Fruit fly (Drosophila melanogaster) whole organism, pupa: ENCODE measurements around the gene AP-1-2beta.
A peak's percentile ranks its signal among the peaks of the same experiment; 100 is the strongest.

ENCODE experiments used
- CG10348 ChIP-seq: fragments of 200-800 bp; sonication (Bioruptor generic); IDR thresholded peaks from 2 replicates; pipeline ENCODE4 v1.3.6; 2022; ENCODE audit warnings: missing biosample characterization, missing genetic modification characterization
- CG12605 ChIP-seq: fragments of 200-800 bp; sonication (Bioruptor generic); IDR thresholded peaks from 2 replicates; pipeline ENCODE4 v1.3.6; 2022; ENCODE audit warnings: missing biosample characterization, missing genetic modification characterization
- CG13204 ChIP-seq: fragments of 200-800 bp; sonication (Bioruptor generic); optimal IDR thresholded peaks from 2 replicates; lab custom pipeline; 2018; ENCODE audit warnings: missing biosample characterization, mild to moderate bottlenecking, missing genetic modification characterization, moderate library complexity
- CG14655 ChIP-seq: fragments of 200-800 bp; sonication (Bioruptor generic); optimal IDR thresholded peaks from 3 replicates; lab custom pipeline; 2017; ENCODE audit warnings: mild to moderate bottlenecking, missing biosample characterization, missing genetic modification reagents, missing genetic modification characterization
- CG15710 ChIP-seq: fragments of 200-800 bp; sonication (Bioruptor generic); optimal IDR thresholded peaks from 2 replicates; lab custom pipeline; 2018; ENCODE audit warnings: missing biosample characterization, mild to moderate bottlenecking, missing genetic modification characterization, moderate library complexity
- CG17806 ChIP-seq: fragments of 200-800 bp; sonication (Bioruptor generic); optimal IDR thresholded peaks from 2 replicates; lab custom pipeline; 2018; ENCODE audit warnings: missing biosample characterization, mild to moderate bottlenecking, missing genetic modification characterization, moderate library complexity
- CG32121 ChIP-seq: fragments of 200-800 bp; sonication (Bioruptor generic); IDR thresholded peaks from 2 replicates; pipeline ENCODE4 v1.3.6; 2022; ENCODE audit warnings: missing biosample characterization, missing genetic modification characterization
- CG34367 ChIP-seq: fragments of 200-800 bp; sonication (Bioruptor generic); optimal IDR thresholded peaks from 2 replicates; lab custom pipeline; 2018; ENCODE audit warnings: missing biosample characterization, mild to moderate bottlenecking, missing genetic modification characterization
- CG4496 ChIP-seq: fragments of 200-800 bp; sonication (Bioruptor generic); IDR thresholded peaks from 3 replicates; pipeline ENCODE4 v1.3.6; 2022; ENCODE audit warnings: missing biosample characterization, missing genetic modification characterization
- CG8159 ChIP-seq: fragments of 200-800 bp; sonication (Bioruptor generic); optimal IDR thresholded peaks from 3 replicates; lab custom pipeline; 2018; ENCODE audit warnings: missing biosample characterization, mild to moderate bottlenecking, missing genetic modification characterization, moderate library complexity
- CG8301 ChIP-seq: fragments of 200-800 bp; sonication (Bioruptor generic); optimal IDR thresholded peaks from 2 replicates; lab custom pipeline; 2018; ENCODE audit warnings: missing biosample characterization, mild to moderate bottlenecking, missing genetic modification characterization
- CG9948 ChIP-seq: fragments of 200-800 bp; sonication (Bioruptor generic); optimal IDR thresholded peaks from 2 replicates; lab custom pipeline; 2018; ENCODE audit warnings: missing biosample characterization, mild to moderate bottlenecking, missing genetic modification characterization, moderate library complexity
- D1 ChIP-seq: fragments of 200-800 bp; sonication (Bioruptor generic); optimal IDR thresholded peaks from 2 replicates; lab custom pipeline; 2018; ENCODE audit warnings: missing biosample characterization, mild to moderate bottlenecking, missing genetic modification characterization, moderate library complexity
- EcR ChIP-seq: fragments of 200-800 bp; sonication (Bioruptor generic); optimal IDR thresholded peaks from 3 replicates; lab custom pipeline; 2019; ENCODE audit warnings: missing biosample characterization, missing genetic modification characterization, mild to moderate bottlenecking, moderate library complexity, missing genetic modification reagents
- Ets98B ChIP-seq: fragments of 200-800 bp; sonication (Bioruptor generic); IDR thresholded peaks from 2 replicates; pipeline ENCODE4 v1.3.6; 2022; ENCODE audit warnings: missing biosample characterization, missing genetic modification characterization
- Pif1A ChIP-seq: fragments of 200-800 bp; sonication (Bioruptor generic); optimal IDR thresholded peaks from 3 replicates; lab custom pipeline; 2016; ENCODE audit warnings: missing biosample characterization, missing genetic modification characterization
- Pif1B ChIP-seq: fragments of 200-800 bp; sonication (Bioruptor generic); optimal IDR thresholded peaks from 3 replicates; lab custom pipeline; 2016; ENCODE audit warnings: missing biosample characterization, missing genetic modification characterization
- Snoo ChIP-seq: fragments of 200-800 bp; sonication (Bioruptor generic); optimal IDR thresholded peaks from 3 replicates; lab custom pipeline; 2017; ENCODE audit warnings: missing biosample characterization, mild to moderate bottlenecking, missing genetic modification characterization, inconsistent platforms
- fd96Ca ChIP-seq: fragments of 200-800 bp; sonication (Bioruptor generic); IDR thresholded peaks from 3 replicates; pipeline ENCODE4 v1.3.6; 2022; ENCODE audit warnings: missing biosample characterization, missing genetic modification characterization
- gl ChIP-seq: fragments of 200-800 bp; sonication (Bioruptor generic); optimal IDR thresholded peaks from 2 replicates; lab custom pipeline; 2018; ENCODE audit warnings: missing biosample characterization, mild to moderate bottlenecking, missing genetic modification characterization
- rn ChIP-seq: fragments of 200-800 bp; sonication (Bioruptor generic); IDR thresholded peaks from 2 replicates; pipeline ENCODE4 v1.3.6; 2022; ENCODE audit warnings: missing biosample characterization, missing genetic modification characterization

The AP-1-2beta gene

DNA sequence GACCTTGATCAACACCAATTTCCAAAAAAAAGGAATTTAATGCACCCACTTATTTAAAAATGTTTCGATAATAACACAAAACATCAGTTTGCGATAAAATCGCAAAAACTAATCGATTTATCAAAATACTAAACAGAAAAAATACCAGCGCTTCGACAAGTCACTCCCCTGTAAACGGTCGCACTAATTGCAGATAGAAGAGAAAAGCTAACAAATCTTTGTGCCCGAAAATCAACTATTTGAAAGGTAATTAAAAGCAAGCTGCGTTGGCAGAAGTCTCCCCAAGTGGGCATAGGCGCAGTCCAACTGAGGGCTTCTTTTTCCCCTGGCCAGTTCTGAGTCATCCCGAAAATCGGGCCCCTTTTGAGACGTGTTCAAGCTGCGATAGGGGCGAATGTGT, at the start of gene AP-1-2beta:
TSS of gene AP-1-2beta (plus strand) at position 161 of the 400 bp plus-strand sequence.
- TF ChIP-seq rn (GFP tag; lab: Robert Waterston, UW) (no peak), gl (no peak), CG32121 (GFP tag; lab: Robert Waterston, UW) (no peak), CG14655 (GFP tag; lab: Kevin White, UChicago) (no peak), CG13204 (GFP tag; lab: Kevin White, UChicago) (no peak), EcR (GFP tag; lab: Kevin White, UChicago) (no peak), CG34367 (tag; lab: Kevin White, UChicago) (no peak), CG10348 (GFP tag; lab: Robert Waterston, UW) (no peak), CG4496 (no peak)

DNA sequence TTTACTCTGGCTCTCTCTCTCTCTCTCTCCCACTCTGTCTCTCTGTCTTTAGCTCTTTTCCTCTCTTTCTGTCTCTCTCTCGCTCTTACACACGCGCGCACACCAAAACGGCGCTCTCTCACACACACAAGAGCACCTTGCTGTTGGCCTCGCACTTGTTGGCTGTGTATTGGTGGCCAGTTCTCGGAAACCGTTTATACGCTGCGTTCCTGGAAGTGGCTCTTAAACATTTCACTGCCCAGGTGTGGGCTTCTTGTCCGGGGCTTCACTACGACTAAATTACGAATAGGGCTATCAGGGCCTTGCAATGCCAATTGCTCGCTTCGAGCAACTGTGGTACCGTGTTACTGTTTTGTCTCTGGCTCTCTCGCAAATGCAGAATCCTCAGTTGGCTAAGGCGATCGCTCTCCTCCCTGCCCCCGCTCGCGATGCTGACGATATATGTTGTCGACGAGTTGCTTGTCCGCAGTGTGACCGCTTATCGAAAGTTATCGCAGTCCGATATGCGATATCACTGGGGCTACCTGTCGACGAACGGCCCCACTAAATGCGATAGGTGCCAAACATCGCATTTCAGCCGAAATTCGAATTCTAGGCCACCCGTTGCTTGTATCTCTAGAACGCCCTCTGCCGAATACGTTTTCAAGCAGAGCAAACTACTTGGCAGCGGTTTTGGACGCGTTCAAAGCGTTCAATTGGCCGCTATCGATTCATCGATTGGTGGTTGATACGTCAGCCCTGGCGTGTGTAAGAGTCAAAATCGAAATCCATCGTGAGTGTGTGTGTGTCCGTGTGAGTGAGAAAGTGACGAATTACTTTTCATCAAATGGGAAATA, 47.5 kb upstream of the AP-1-2beta start, which contains the start of the genes dome and Ubqn:
TSS of gene dome (minus strand) at position 479 of the 836 bp plus-strand sequence.
TSS of gene Ubqn (plus strand) at position 769 of the 836 bp plus-strand sequence.
- no peak for TF ChIP-seq D1 (tag; lab: Kevin White, UChicago)
- TF ChIP-seq Pif1A (GFP tag; lab: Kevin White, UChicago): no peak
- TF ChIP-seq CG9948 (tag; lab: Kevin White, UChicago): no peak
- no peak for TF ChIP-seq CG8301 (tag; lab: Kevin White, UChicago)
- no peak for TF ChIP-seq CG17806 (tag; lab: Kevin White, UChicago)
- no peak for TF ChIP-seq EcR (GFP tag; lab: Kevin White, UChicago)
- TF ChIP-seq CG32121 (GFP tag; lab: Robert Waterston, UW): no peak
- TF ChIP-seq Snoo (tag; lab: Kevin White, UChicago): no peak
- TF ChIP-seq CG14655 (GFP tag; lab: Kevin White, UChicago): no peak
- TF ChIP-seq Ets98B (GFP tag; lab: Robert Waterston, UW): peak; percentile 41; the same call in 1 of the 2 replicates
- TF ChIP-seq Pif1B (GFP tag; lab: Kevin White, UChicago): no peak
- TF ChIP-seq CG10348 (GFP tag; lab: Robert Waterston, UW): no peak
- no peak for TF ChIP-seq gl
- no peak for TF ChIP-seq CG8159
- no peak for TF ChIP-seq fd96Ca
- TF ChIP-seq rn (GFP tag; lab: Robert Waterston, UW): no peak
- no peak for TF ChIP-seq CG12605 (GFP tag; lab: Robert Waterston, UW)
- TF ChIP-seq CG13204 (GFP tag; lab: Kevin White, UChicago): peak; percentile 14
- TF ChIP-seq CG15710: no peak
- TF ChIP-seq CG4496: peak; percentile 29; the same call in 2 of the 3 replicates

DNA sequence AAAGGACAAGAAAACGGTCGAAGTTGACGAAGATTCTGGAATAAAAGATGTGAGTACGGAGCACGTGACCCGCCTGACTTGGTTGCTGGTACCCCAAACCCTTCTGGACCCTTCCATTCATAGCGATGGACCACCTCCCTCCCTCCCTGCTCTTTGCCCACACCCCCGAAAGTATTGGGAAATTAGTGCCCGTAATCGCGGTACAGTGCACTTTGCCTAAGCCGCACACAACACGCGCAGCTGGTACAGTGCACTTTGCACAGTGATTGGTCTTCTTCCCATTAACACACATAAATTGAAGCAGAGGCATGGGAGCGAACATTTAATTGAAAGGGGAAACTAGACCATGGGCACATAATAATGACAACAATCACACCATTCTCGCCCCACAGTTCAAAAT, 46.8 kb upstream of the AP-1-2beta start:
- 0 out of 2 replicates have a peak, but pooled peaks have one; percentile 10 for TF ChIP-seq CG10348 (GFP tag; lab: Robert Waterston, UW)
- TF ChIP-seq CG34367 (tag; lab: Kevin White, UChicago): no peak
- no peak for TF ChIP-seq D1 (tag; lab: Kevin White, UChicago)
- no peak for TF ChIP-seq CG17806 (tag; lab: Kevin White, UChicago)
- TF ChIP-seq Ets98B (GFP tag; lab: Robert Waterston, UW): peak; percentile 14; the same call in 1 of the 2 replicates
- TF ChIP-seq CG32121 (GFP tag; lab: Robert Waterston, UW): peak; percentile 40; the same call in 1 of the 2 replicates
- TF ChIP-seq, all 21 proteins: peak for 3

DNA sequence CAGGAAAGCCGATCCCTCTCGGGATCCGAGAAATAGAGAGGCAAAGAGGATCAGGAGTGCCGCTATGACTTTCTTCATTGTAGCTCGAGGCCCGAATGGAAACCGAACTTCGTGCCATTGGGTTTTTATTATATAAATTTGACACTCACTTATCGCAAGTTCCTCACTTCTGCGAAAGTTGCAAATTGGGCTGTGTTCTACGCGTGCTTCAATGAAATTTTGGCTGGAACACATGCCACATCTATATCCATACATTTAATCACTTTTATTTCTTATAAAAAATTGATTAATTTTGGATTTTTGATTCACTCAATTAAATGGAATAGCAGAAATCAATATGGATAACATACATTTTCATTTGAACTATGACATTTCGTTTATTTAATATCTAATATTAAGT, 42.0 kb upstream of the AP-1-2beta start, which contains the start of gene CG14227:
TSS of gene CG14227 (minus strand) at position 101 of the 400 bp plus-strand sequence.
- TF ChIP-seq fd96Ca (no peak), CG8159 (no peak), CG8301 (tag; lab: Kevin White, UChicago) (no peak), rn (GFP tag; lab: Robert Waterston, UW) (no peak), CG12605 (GFP tag; lab: Robert Waterston, UW) (no peak), CG15710 (no peak), EcR (GFP tag; lab: Kevin White, UChicago) (no peak), CG34367 (tag; lab: Kevin White, UChicago) (no peak), Snoo (tag; lab: Kevin White, UChicago) (no peak), CG13204 (GFP tag; lab: Kevin White, UChicago) (no peak), gl (no peak), D1 (tag; lab: Kevin White, UChicago) (no peak), CG4496 (no peak), Ets98B (GFP tag; lab: Robert Waterston, UW) (no peak), Pif1B (GFP tag; lab: Kevin White, UChicago) (no peak)

DNA sequence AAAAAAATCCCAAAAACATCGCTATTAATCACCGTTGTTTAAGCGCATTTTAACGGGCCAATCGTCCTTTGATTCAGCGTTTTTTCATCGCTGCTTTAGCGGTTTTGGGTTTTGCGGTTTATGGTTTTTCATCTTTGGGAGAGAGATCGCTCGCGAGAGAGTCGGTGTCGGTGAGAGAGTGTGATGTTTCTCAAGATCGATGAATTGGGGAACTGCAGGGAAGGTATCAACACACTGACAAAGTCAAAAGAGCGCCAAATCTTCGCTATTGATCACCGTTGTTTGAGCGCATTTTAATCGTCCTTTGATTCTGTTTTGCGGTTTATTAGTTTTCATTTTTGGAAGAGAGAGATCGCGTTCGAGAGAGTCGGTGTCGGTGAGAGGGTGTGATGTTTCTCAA, 40.8 kb upstream of the AP-1-2beta start:
- TF ChIP-seq D1 (tag; lab: Kevin White, UChicago): no peak
- TF ChIP-seq rn (GFP tag; lab: Robert Waterston, UW): no peak
- no peak for TF ChIP-seq CG8159
- TF ChIP-seq CG32121 (GFP tag; lab: Robert Waterston, UW): no peak
- no peak for TF ChIP-seq CG13204 (GFP tag; lab: Kevin White, UChicago)
- no peak for TF ChIP-seq Snoo (tag; lab: Kevin White, UChicago)
- TF ChIP-seq CG15710: no peak
- no peak for TF ChIP-seq CG17806 (tag; lab: Kevin White, UChicago)
- no peak for TF ChIP-seq CG10348 (GFP tag; lab: Robert Waterston, UW)
- no peak for TF ChIP-seq CG9948 (tag; lab: Kevin White, UChicago)
- no peak for TF ChIP-seq CG12605 (GFP tag; lab: Robert Waterston, UW)
- TF ChIP-seq CG8301 (tag; lab: Kevin White, UChicago): no peak
- TF ChIP-seq Ets98B (GFP tag; lab: Robert Waterston, UW): no peak
- TF ChIP-seq fd96Ca: no peak
- TF ChIP-seq EcR (GFP tag; lab: Kevin White, UChicago): no peak
- TF ChIP-seq CG4496: no peak
- TF ChIP-seq CG14655 (GFP tag; lab: Kevin White, UChicago): no peak
- TF ChIP-seq CG34367 (tag; lab: Kevin White, UChicago): no peak
